Fruit fly (Drosophila melanogaster) whole organism, prepupa: ENCODE measurements around the gene CG9632.
A peak's percentile ranks its signal among the peaks of the same experiment; 100 is the strongest.
"Not testable (repeated sequence)": the region's sequence is repeated elsewhere in the genome, so short reads cannot be mapped to it uniquely, and the experiment has no call there.

Experiments used
- Blimp-1 ChIP-seq: fragments of 200-800 bp; sonication (Bioruptor generic); optimal IDR thresholded peaks from 3 replicates; lab custom pipeline; 2017; ENCODE audit warnings: missing biosample characterization, missing genetic modification characterization, mild to moderate bottlenecking, moderate library complexity, missing genetic modification reagents
- CG10631 ChIP-seq: fragments of 200-800 bp; sonication (Bioruptor generic); optimal IDR thresholded peaks from 2 replicates; lab custom pipeline; 2016; ENCODE audit warnings: missing biosample characterization, missing genetic modification characterization
- CG11294 ChIP-seq: fragments of 200-800 bp; sonication (Bioruptor generic); IDR thresholded peaks from 2 replicates; pipeline ENCODE4 v1.3.6; 2022; ENCODE audit warnings: missing biosample characterization, missing genetic modification characterization
- CG11762 ChIP-seq: fragments of 200-800 bp; sonication (Bioruptor generic); optimal IDR thresholded peaks from 3 replicates; lab custom pipeline; 2016; ENCODE audit warnings: missing biosample characterization, missing genetic modification characterization; ENCODE audit not compliant: insufficient read depth
- CG11902 ChIP-seq: fragments of 200-800 bp; sonication (Bioruptor generic); optimal IDR thresholded peaks from 3 replicates; lab custom pipeline; 2016; ENCODE audit warnings: missing biosample characterization, missing genetic modification characterization
- CG15336 ChIP-seq: fragments of 200-800 bp; sonication (Bioruptor generic); IDR thresholded peaks from 2 replicates; pipeline ENCODE4 v1.3.6; 2022; ENCODE audit warnings: missing biosample characterization, missing genetic modification characterization
- CG16779 ChIP-seq: fragments of 200-800 bp; sonication (Bioruptor generic); optimal IDR thresholded peaks from 3 replicates; lab custom pipeline; 2017; ENCODE audit warnings: missing biosample characterization, mild to moderate bottlenecking, missing genetic modification characterization
- CG31627 ChIP-seq: fragments of 200-800 bp; sonication (Bioruptor generic); optimal IDR thresholded peaks from 3 replicates; lab custom pipeline; 2016; ENCODE audit warnings: missing biosample characterization, missing genetic modification characterization
- CG3919 ChIP-seq: fragments of 200-800 bp; sonication (Bioruptor generic); optimal IDR thresholded peaks from 3 replicates; lab custom pipeline; 2016; ENCODE audit warnings: missing biosample characterization, missing genetic modification characterization
- CG6163 ChIP-seq: fragments of 200-800 bp; sonication (Bioruptor generic); IDR thresholded peaks from 3 replicates; pipeline ENCODE4 v1.3.6; 2022; ENCODE audit warnings: missing biosample characterization, missing genetic modification characterization
- CG6276 ChIP-seq: fragments of 200-800 bp; sonication (Bioruptor generic); optimal IDR thresholded peaks from 2 replicates; lab custom pipeline; 2017; ENCODE audit warnings: missing biosample characterization, mild to moderate bottlenecking, missing genetic modification characterization
- CG6792 ChIP-seq: fragments of 200-800 bp; sonication (Bioruptor generic); optimal IDR thresholded peaks from 3 replicates; lab custom pipeline; 2016; ENCODE audit warnings: missing biosample characterization, missing genetic modification characterization
- CG8119 ChIP-seq: fragments of 200-800 bp; sonication (Bioruptor generic); IDR thresholded peaks from 3 replicates; pipeline ENCODE4 v1.3.6; 2022; ENCODE audit warnings: missing biosample characterization, missing genetic modification characterization
- CG9139 ChIP-seq: fragments of 200-800 bp; sonication (Bioruptor generic); optimal IDR thresholded peaks from 3 replicates; lab custom pipeline; 2017; ENCODE audit warnings: missing biosample characterization, mild to moderate bottlenecking, missing genetic modification characterization
- Gug ChIP-seq: fragments of 200-800 bp; sonication (Bioruptor generic); IDR thresholded peaks from 2 replicates; pipeline ENCODE4 v1.3.6; 2022; ENCODE audit warnings: missing biosample characterization, missing genetic modification characterization
- Hr38 ChIP-seq: sonication (Bioruptor generic); optimal IDR thresholded peaks from 2 replicates; lab custom pipeline; 2016; ENCODE audit warnings: missing biosample characterization, missing genetic modification characterization
- Hr4 ChIP-seq: fragments of 200-800 bp; sonication (Bioruptor generic); optimal IDR thresholded peaks from 3 replicates; lab custom pipeline; 2016; ENCODE audit warnings: missing biosample characterization, missing genetic modification characterization
- Lpt ChIP-seq: fragments of 200-800 bp; sonication (Bioruptor generic); optimal IDR thresholded peaks from 3 replicates; lab custom pipeline; 2016; ENCODE audit warnings: missing biosample characterization, missing genetic modification characterization
- Sox102F ChIP-seq: fragments of 200-800 bp; sonication (Bioruptor generic); optimal IDR thresholded peaks from 2 replicates; lab custom pipeline; 2016; ENCODE audit warnings: missing biosample characterization, mild to moderate bottlenecking, missing genetic modification characterization
- Sox15 ChIP-seq: fragments of 200-800 bp; sonication (Bioruptor generic); optimal IDR thresholded peaks from 3 replicates; lab custom pipeline; 2016; ENCODE audit warnings: missing biosample characterization, missing genetic modification characterization
- acj6 ChIP-seq: fragments of 200-800 bp; sonication (Bioruptor generic); optimal IDR thresholded peaks from 3 replicates; lab custom pipeline; 2016; ENCODE audit warnings: missing biosample characterization, missing genetic modification characterization
- cyc ChIP-seq: fragments of 200-800 bp; sonication (Bioruptor generic); optimal IDR thresholded peaks from 3 replicates; lab custom pipeline; 2016; ENCODE audit warnings: missing biosample characterization, missing genetic modification characterization
- eg ChIP-seq: fragments of 200-800 bp; sonication (Bioruptor generic); IDR thresholded peaks from 3 replicates; pipeline ENCODE4 v1.3.6; 2022; ENCODE audit warnings: missing biosample characterization, missing genetic modification characterization
- fd59A ChIP-seq: fragments of 200-800 bp; sonication (Bioruptor generic); optimal IDR thresholded peaks from 2 replicates; lab custom pipeline; 2017; ENCODE audit warnings: missing biosample characterization, mild to moderate bottlenecking, missing genetic modification characterization, missing genetic modification reagents
- fkh ChIP-seq: fragments of 200-800 bp; sonication (Bioruptor generic); optimal IDR thresholded peaks from 3 replicates; lab custom pipeline; 2017; ENCODE audit warnings: missing biosample characterization, mild to moderate bottlenecking, missing genetic modification characterization, moderate library complexity
- lz ChIP-seq: fragments of 200-800 bp; sonication (Bioruptor generic); optimal IDR thresholded peaks from 3 replicates; lab custom pipeline; 2016; ENCODE audit warnings: missing biosample characterization, missing genetic modification characterization
- spab ChIP-seq: fragments of 200-800 bp; sonication (Bioruptor generic); optimal IDR thresholded peaks from 2 replicates; lab custom pipeline; 2017; ENCODE audit warnings: missing biosample characterization, mild to moderate bottlenecking, missing genetic modification characterization, missing genetic modification reagents
- topi ChIP-seq: fragments of 200-800 bp; sonication (Bioruptor generic); optimal IDR thresholded peaks from 3 replicates; lab custom pipeline; 2016; ENCODE audit warnings: missing biosample characterization, missing genetic modification characterization

Gene CG9632

dm6 chr3R:15899650-15900049 lies 39.7 kb downstream of the CG9632 start (continued):
- TF ChIP-seq CG9139 (GFP tag; lab: Kevin White, UChicago) (peak; percentile 42), fkh (GFP tag; lab: Kevin White, UChicago) (no peak), Sox102F (GFP tag; lab: Kevin White, UChicago) (peak; percentile 43), topi (GFP tag; lab: Kevin White, UChicago) (peak; percentile 58), spab (GFP tag; lab: Kevin White, UChicago) (peak; percentile 63), fd59A (GFP tag; lab: Kevin White, UChicago) (peak; percentile 41), Lpt (peak; percentile 37), CG16779 (tag; lab: Kevin White, UChicago) (peak; percentile 0), Blimp-1 (GFP tag; lab: Kevin White, UChicago) (no peak), CG11902 (no peak), CG31627 (GFP tag; lab: Kevin White, UChicago) (peak; percentile 57), CG10631 (GFP tag; lab: Kevin White, UChicago) (peak; percentile 71), Gug (GFP tag; lab: Robert Waterston, UW) (peak; percentile 44; the same call in 1 of the 2 replicates), Hr38 (GFP tag; lab: Kevin White, UChicago) (no peak), Hr4 (GFP tag; lab: Kevin White, UChicago) (peak; percentile 61), Sox15 (peak; percentile 36), CG6792 (GFP tag; lab: Kevin White, UChicago) (peak; percentile 57), acj6 (GFP tag; lab: Kevin White, UChicago) (peak; percentile 67)

- TF ChIP-seq CG11294 (GFP tag; lab: Robert Waterston, UW) (peak; percentile 71), CG6163 (peak; percentile 88), CG8119 (GFP tag; lab: Robert Waterston, UW) (peak; percentile 87), eg (GFP tag; lab: Robert Waterston, UW) (peak; percentile 91), Gug (GFP tag; lab: Robert Waterston, UW) (peak; percentile 75), CG15336 (GFP tag; lab: Robert Waterston, UW) (peak; percentile 89)
Measured at dm6 chr3R:15901097-15901709, 41.2 kb downstream of the CG9632 start.

dm6 chr3R:15904543-15904942 lies 44.5 kb downstream of the CG9632 start, which contains the start of gene glob1:
TSS of gene glob1 (minus strand) at chr3R:15904643.
- not testable (repeated sequence) for TF ChIP-seq CG6276; CG11762; cyc (GFP tag; lab: Kevin White, UChicago)

- TF ChIP-seq acj6 (GFP tag; lab: Kevin White, UChicago); lz; CG3919 (GFP tag; lab: Kevin White, UChicago): not testable (repeated sequence)
Measured at dm6 chr3R:15908098-15908497, 48.1 kb downstream of the CG9632 start, which contains the start of gene EndoU. TSS of gene EndoU (plus strand) at chr3R:15908398.
